Worm (Caenorhabditis elegans): ENCODE measurements around the gene W06G6.17.
A peak's percentile ranks its signal among the peaks of the same experiment; 100 is the strongest.

ce11 chrV:16620874-16621273 is 24.2 kb downstream of the W06G6.17 start, which contains the start of gene Y70C5A.3:
- TF ChIP-seq zag-1 (tag; optimal IDR thresholded peaks at IDR 0.05) (no peak), ceh-82 (tag; optimal IDR thresholded peaks at IDR 0.05) (no peak), ztf-11 (tag; optimal IDR thresholded peaks at IDR 0.05) (no peak), daf-16 (GFP tag; optimal IDR thresholded peaks at IDR 0.05) (no peak), daf-16 (tag; optimal IDR thresholded peaks at IDR 0.05) (peak; percentile 92), ceh-28 (tag; optimal IDR thresholded peaks at IDR 0.05) (no peak)

All from whole organism, L4 larva.